Worm (Caenorhabditis elegans) whole organism, late embryonic: ENCODE results near the gene enri-2.
A peak's percentile ranks its signal among the peaks of the same experiment; 100 is the strongest.

ENCODE experiments used
- C38D4.7 ChIP-seq: fragments of 200-800 bp; sonication (Bioruptor generic); optimal IDR thresholded peaks from 2 replicates; lab custom pipeline; 2018; ENCODE audit warnings: mild to moderate bottlenecking, missing genetic modification characterization, moderate library complexity, missing compliant biosample characterization
- K09A11.1 ChIP-seq: sonication (generic microtip); optimal IDR thresholded peaks from 2 replicates; lab custom pipeline; 2017; ENCODE audit warnings: antibody characterized with exemption, mild to moderate bottlenecking, missing genetic modification characterization, missing compliant biosample characterization; ENCODE audit not compliant: insufficient read depth
- Y22D7AL.16 ChIP-seq: sonication (generic microtip); optimal IDR thresholded peaks from 2 replicates; lab custom pipeline; 2016; ENCODE audit warnings: missing genetic modification characterization, missing compliant biosample characterization
- ceh-18 ChIP-seq: sonication (generic microtip); optimal IDR thresholded peaks from 2 replicates; lab custom pipeline; 2016; ENCODE audit warnings: missing genetic modification characterization, missing compliant biosample characterization
- ceh-19 ChIP-seq: fragments of 200-800 bp; sonication (Bioruptor generic); optimal IDR thresholded peaks from 2 replicates; lab custom pipeline; 2018; ENCODE audit warnings: mild to moderate bottlenecking, missing genetic modification characterization, missing compliant biosample characterization
- ceh-2 ChIP-seq: sonication (generic microtip); optimal IDR thresholded peaks from 2 replicates; lab custom pipeline; 2016; ENCODE audit warnings: missing genotype, missing genetic modification characterization, missing compliant biosample characterization
- ceh-22 ChIP-seq: sonication (generic microtip); optimal IDR thresholded peaks from 2 replicates; lab custom pipeline; 2017; ENCODE audit warnings: missing biosample characterization, missing genetic modification characterization
- ceh-31 ChIP-seq: sonication (generic microtip); optimal IDR thresholded peaks from 2 replicates; lab custom pipeline; 2016; ENCODE audit warnings: missing genetic modification characterization, missing compliant biosample characterization
- ceh-34 ChIP-seq: sonication (generic microtip); optimal IDR thresholded peaks from 2 replicates; lab custom pipeline; 2016; ENCODE audit warnings: mild to moderate bottlenecking, missing genetic modification characterization, missing compliant biosample characterization
- ceh-48 ChIP-seq: sonication (generic microtip); optimal IDR thresholded peaks from 2 replicates; lab custom pipeline; 2016; ENCODE audit warnings: missing genetic modification characterization, inconsistent platforms, missing compliant biosample characterization
- ceh-6 ChIP-seq: fragments of 200-800 bp; sonication (Bioruptor generic); optimal IDR thresholded peaks from 2 replicates; lab custom pipeline; 2018; ENCODE audit warnings: mild to moderate bottlenecking, missing genetic modification characterization, missing compliant biosample characterization
- ceh-9 ChIP-seq: sonication (generic microtip); optimal IDR thresholded peaks from 2 replicates; lab custom pipeline; 2016; ENCODE audit warnings: mild to moderate bottlenecking, missing genetic modification characterization, inconsistent platforms, missing compliant biosample characterization
- dmd-4 ChIP-seq: sonication (generic microtip); optimal IDR thresholded peaks from 2 replicates; lab custom pipeline; 2016; ENCODE audit warnings: borderline replicate concordance, missing genetic modification characterization, missing compliant biosample characterization
- elt-4 ChIP-seq: sonication (generic microtip); optimal IDR thresholded peaks from 2 replicates; lab custom pipeline; 2016; ENCODE audit warnings: missing genetic modification characterization, missing compliant biosample characterization
- fkh-10 ChIP-seq: fragments of 150-350 bp; optimal IDR thresholded peaks from 2 replicates; lab custom pipeline; 2014; ENCODE audit warnings: missing biosample characterization, missing genetic modification reagents, missing genetic modification characterization
- gmeb-2 ChIP-seq: sonication (generic microtip); optimal IDR thresholded peaks from 2 replicates; lab custom pipeline; 2016; ENCODE audit warnings: missing genetic modification characterization, inconsistent platforms, missing compliant biosample characterization
- hlh-30 ChIP-seq: sonication (generic microtip); optimal IDR thresholded peaks from 2 replicates; lab custom pipeline; 2017; ENCODE audit warnings: antibody characterized with exemption, missing genetic modification characterization, missing compliant biosample characterization; ENCODE audit not compliant: insufficient read depth
- hlh-6 ChIP-seq: sonication (generic microtip); optimal IDR thresholded peaks from 2 replicates; lab custom pipeline; 2016; ENCODE audit warnings: missing genotype, missing genetic modification characterization, missing compliant biosample characterization
- lin-11 ChIP-seq: fragments of 200-800 bp; sonication (Bioruptor generic); optimal IDR thresholded peaks from 2 replicates; lab custom pipeline; 2018; ENCODE audit warnings: mild to moderate bottlenecking, missing genetic modification characterization, missing compliant biosample characterization
- madf-2 ChIP-seq: sonication (generic microtip); optimal IDR thresholded peaks from 2 replicates; lab custom pipeline; 2017; ENCODE audit warnings: missing genetic modification characterization, missing compliant biosample characterization
- nfya-1 ChIP-seq: sonication (generic microtip); optimal IDR thresholded peaks from 2 replicates; lab custom pipeline; 2017; ENCODE audit warnings: missing genetic modification characterization, mild to moderate bottlenecking, missing compliant biosample characterization, antibody characterized with exemption, moderate library complexity
- npax-4 ChIP-seq: sonication (generic microtip); optimal IDR thresholded peaks from 2 replicates; lab custom pipeline; 2016; ENCODE audit warnings: missing genetic modification characterization, missing compliant biosample characterization
- odd-2 ChIP-seq: sonication (generic microtip); optimal IDR thresholded peaks from 2 replicates; lab custom pipeline; 2017; ENCODE audit warnings: antibody characterized with exemption, mild to moderate bottlenecking, missing genetic modification characterization, missing compliant biosample characterization
- pag-3 ChIP-seq: sonication (generic microtip); optimal IDR thresholded peaks from 2 replicates; lab custom pipeline; 2016; ENCODE audit warnings: missing compliant biosample characterization, missing genetic modification characterization, borderline replicate concordance
- pax-1 ChIP-seq: fragments of 150-350 bp; optimal IDR thresholded peaks from 2 replicates; lab custom pipeline; 2014; ENCODE audit warnings: missing biosample characterization, missing genetic modification characterization
- pha-2 ChIP-seq: sonication (generic microtip); optimal IDR thresholded peaks from 2 replicates; lab custom pipeline; 2017; ENCODE audit warnings: mild to moderate bottlenecking, missing genetic modification characterization, missing compliant biosample characterization
- pha-4 ChIP-seq: fragments of 150-350 bp; optimal IDR thresholded peaks from 2 replicates; lab custom pipeline; 2018; ENCODE audit warnings: missing biosample characterization, missing genetic modification reagents, missing genetic modification characterization
- pqm-1 ChIP-seq: sonication (generic microtip); optimal IDR thresholded peaks from 2 replicates; lab custom pipeline; 2016; ENCODE audit warnings: missing genetic modification characterization, missing compliant biosample characterization
- ref-2 ChIP-seq: sonication (generic microtip); optimal IDR thresholded peaks from 2 replicates; lab custom pipeline; 2016; ENCODE audit warnings: missing genetic modification characterization, missing compliant biosample characterization
- rnt-1 ChIP-seq: sonication (generic microtip); optimal IDR thresholded peaks from 2 replicates; lab custom pipeline; 2016; ENCODE audit warnings: missing genetic modification characterization, missing compliant biosample characterization
- sdc-2 ChIP-seq: sonication (generic microtip); optimal IDR thresholded peaks from 2 replicates; lab custom pipeline; 2016; ENCODE audit warnings: missing genotype, missing genetic modification characterization, missing compliant biosample characterization
- sox-2 ChIP-seq: fragments of 200-800 bp; sonication (Bioruptor generic); IDR thresholded peaks from 2 replicates; pipeline ENCODE4 v1.3.6; 2022; ENCODE audit warnings: missing genetic modification reagents, missing genetic modification characterization, missing compliant biosample characterization
- sox-4 ChIP-seq: sonication (generic microtip); optimal IDR thresholded peaks from 2 replicates; lab custom pipeline; 2017; ENCODE audit warnings: mild to moderate bottlenecking, missing genetic modification characterization, inconsistent platforms, missing compliant biosample characterization
- syd-9 ChIP-seq: sonication (generic microtip); optimal IDR thresholded peaks from 2 replicates; lab custom pipeline; 2016; ENCODE audit warnings: mild to moderate bottlenecking, missing genetic modification characterization, moderate library complexity, missing compliant biosample characterization
- tbx-2 ChIP-seq: sonication (generic microtip); optimal IDR thresholded peaks from 2 replicates; lab custom pipeline; 2016; ENCODE audit warnings: missing genetic modification characterization, missing compliant biosample characterization
- ttx-3 ChIP-seq: sonication (generic microtip); optimal IDR thresholded peaks from 2 replicates; lab custom pipeline; 2016; ENCODE audit warnings: missing genetic modification reagents, missing genetic modification characterization, missing compliant biosample characterization
- unc-3 ChIP-seq, 2 experiments: fragments of 200-800 bp in 1 of 2; sonication (Bioruptor generic) in 1 of 2; sonication (generic microtip) in 1 of 2; conservative IDR thresholded peaks in 1 of 2; optimal IDR thresholded peaks in 1 of 2; 2 replicates each; pipeline versions ENCODE4 v1.3.6 to Lab custom; 2016 to 2022; ENCODE audit warnings: missing compliant biosample characterization in 2 of 2, missing genetic modification characterization in 2 of 2, missing genetic modification reagents in 1 of 2
- unc-42 ChIP-seq: sonication (generic microtip); optimal IDR thresholded peaks from 2 replicates; lab custom pipeline; 2016; ENCODE audit warnings: missing genotype, missing genetic modification characterization, missing compliant biosample characterization
- unc-55 ChIP-seq: sonication (generic microtip); optimal IDR thresholded peaks from 2 replicates; lab custom pipeline; 2017; ENCODE audit warnings: missing biosample characterization, missing genetic modification reagents, missing genetic modification characterization
- zip-5 ChIP-seq: sonication (generic microtip); optimal IDR thresholded peaks from 2 replicates; lab custom pipeline; 2016; ENCODE audit warnings: missing genetic modification characterization, missing compliant biosample characterization
- ztf-16 ChIP-seq: sonication (generic microtip); optimal IDR thresholded peaks from 2 replicates; lab custom pipeline; 2017; ENCODE audit warnings: missing genetic modification characterization, missing compliant biosample characterization

The enri-2 gene

ce11 chrX:14561416-14561973, 15.9 kb downstream of the enri-2 start:
- TF ChIP-seq hlh-30 (tag; lab: Kevin White, UChicago) (no peak), unc-55 (GFP tag; lab: Kevin White, UChicago) (peak; percentile 1), ceh-18 (tag; lab: Kevin White, UChicago) (peak; percentile 72), ceh-34 (peak; percentile 25), ceh-9 (no peak), ceh-48 (tag; lab: Kevin White, UChicago) (no peak), ceh-2 (tag; lab: Kevin White, UChicago) (no peak), C38D4.7 (GFP tag; lab: Kevin White, UChicago) (no peak), ceh-19 (GFP tag; lab: Kevin White, UChicago) (no peak), rnt-1 (tag; lab: Kevin White, UChicago) (peak; percentile 2), npax-4 (tag; lab: Kevin White, UChicago) (no peak), gmeb-2 (no peak), pha-4 (no peak), dmd-4 (tag; lab: Kevin White, UChicago) (no peak), nfya-1 (tag; lab: Kevin White, UChicago) (peak; percentile 49), tbx-2 (tag; lab: Kevin White, UChicago) (peak; percentile 67), odd-2 (tag; lab: Kevin White, UChicago) (no peak), Y22D7AL.16 (tag; lab: Kevin White, UChicago) (no peak), hlh-6 (tag; lab: Kevin White, UChicago) (peak; percentile 4), unc-3 (GFP tag; conservative IDR thresholded peaks at IDR 0.05; lab: Robert Waterston, UW) (no peak), unc-3 (tag; optimal IDR thresholded peaks at IDR 0.05; lab: Kevin White, UChicago) (no peak), elt-4 (tag; lab: Kevin White, UChicago) (no peak), ceh-31 (tag; lab: Kevin White, UChicago) (peak; percentile 11), unc-42 (tag; lab: Kevin White, UChicago) (peak; percentile 81)

ce11 chrX:14562286-14563086, 16.8 kb downstream of the enri-2 start:
- no peak for TF ChIP-seq zip-5 (tag; lab: Kevin White, UChicago)
- no peak for TF ChIP-seq pag-3 (tag; lab: Kevin White, UChicago)
- TF ChIP-seq pha-2 (tag; lab: Kevin White, UChicago) = no peak
- no peak for TF ChIP-seq unc-55 (GFP tag; lab: Kevin White, UChicago)
- TF ChIP-seq ceh-22 (tag; lab: Kevin White, UChicago) = no peak
- no peak for TF ChIP-seq syd-9 (tag; lab: Kevin White, UChicago)
- TF ChIP-seq lin-11 (tag; lab: Kevin White, UChicago) = no peak
- TF ChIP-seq npax-4 (tag; lab: Kevin White, UChicago) = no peak
- no peak for TF ChIP-seq pqm-1
- no peak for TF ChIP-seq dmd-4 (tag; lab: Kevin White, UChicago)
- no peak for TF ChIP-seq ztf-16

ce11 chrX:14563818-14564217, 18.2 kb downstream of the enri-2 start:
- TF ChIP-seq ceh-9 = no peak
- TF ChIP-seq ttx-3 (tag; lab: Kevin White, UChicago) = no peak
- no peak for TF ChIP-seq fkh-10
- no peak for TF ChIP-seq madf-2
- TF ChIP-seq dmd-4 (tag; lab: Kevin White, UChicago) = no peak
- no peak for TF ChIP-seq sox-4
- TF ChIP-seq pqm-1 = no peak
- TF ChIP-seq ref-2 (tag; lab: Kevin White, UChicago) = no peak
- TF ChIP-seq sox-2 (GFP tag; lab: Robert Waterston, UW) = no peak
- no peak for TF ChIP-seq ceh-6 (GFP tag; lab: Kevin White, UChicago)
- TF ChIP-seq pax-1 (tag; lab: Kevin White, UChicago) = no peak
- no peak for TF ChIP-seq ceh-19 (GFP tag; lab: Kevin White, UChicago)
- no peak for TF ChIP-seq pha-2 (tag; lab: Kevin White, UChicago)
- TF ChIP-seq odd-2 (tag; lab: Kevin White, UChicago) = no peak
- TF ChIP-seq K09A11.1 (tag; lab: Kevin White, UChicago) = no peak
- no peak for TF ChIP-seq sdc-2 (tag; lab: Kevin White, UChicago)
